Worm (Caenorhabditis elegans) whole organism, midembryonic: ENCODE measurements around the gene C49G7.13.

ENCODE experiments used
- T22C8.4 ChIP-seq: fragments of 200-800 bp; sonication (Bioruptor generic); IDR thresholded peaks from 2 replicates; pipeline ENCODE4 v1.3.6; 2022; ENCODE audit warnings: missing genetic modification characterization, missing compliant biosample characterization
- cog-1 ChIP-seq: sonication (generic microtip); optimal IDR thresholded peaks from 2 replicates; lab custom pipeline; 2016; ENCODE audit warnings: missing genetic modification characterization, missing compliant biosample characterization
- flt-1 ChIP-seq: fragments of 200-800 bp; sonication (Bioruptor generic); IDR thresholded peaks from 2 replicates; pipeline ENCODE4 v1.3.6; 2022; ENCODE audit warnings: missing genetic modification characterization, missing compliant biosample characterization
- klf-2 ChIP-seq: fragments of 200-800 bp; sonication (Bioruptor generic); conservative IDR thresholded peaks from 2 replicates; pipeline ENCODE4 v1.3.6; 2022; ENCODE audit warnings: missing genetic modification reagents, missing genetic modification characterization, missing compliant biosample characterization
- ref-1 ChIP-seq: fragments of 200-800 bp; sonication (Bioruptor generic); conservative IDR thresholded peaks from 2 replicates; pipeline ENCODE4 v1.3.6; 2022; ENCODE audit warnings: missing genetic modification reagents, missing genetic modification characterization, missing compliant biosample characterization
- tab-1 ChIP-seq: fragments of 200-800 bp; sonication (Bioruptor generic); IDR thresholded peaks from 2 replicates; pipeline ENCODE4 v1.3.6; 2022; ENCODE audit warnings: missing genetic modification characterization, missing compliant biosample characterization

- TF ChIP-seq flt-1 (GFP tag; lab: Robert Waterston, UW) (no peak), tab-1 (GFP tag; lab: Robert Waterston, UW) (no peak), T22C8.4 (no peak), ref-1 (GFP tag; lab: Robert Waterston, UW) (no peak), klf-2 (no peak), cog-1 (tag; lab: Kevin White, UChicago) (no peak)
These were observed 13.6 kb upstream of the C49G7.13 start, which contains the start of gene cyp-35A3 for ce11 chrV:4022309-4022708.
